Worm (Caenorhabditis elegans) whole organism, L4 larva: ENCODE results near the gene twk-11.

Source experiments
- D1046.2 ChIP-seq: fragments of 200-800 bp; sonication (Bioruptor generic); IDR thresholded peaks from 2 replicates; pipeline ENCODE4 v1.3.6; 2022; ENCODE audit warnings: missing genetic modification characterization, missing compliant biosample characterization
- F37D6.2 ChIP-seq: sonication (generic microtip); optimal IDR thresholded peaks from 2 replicates; lab custom pipeline; 2016; ENCODE audit warnings: mild to moderate bottlenecking, missing genetic modification characterization, missing compliant biosample characterization
- F44E2.7 ChIP-seq: fragments of 200-800 bp; sonication (Bioruptor generic); IDR thresholded peaks from 2 replicates; pipeline ENCODE4 v2.1.2; 2022; ENCODE audit warnings: missing genetic modification characterization, missing compliant biosample characterization
- T20F7.1 ChIP-seq: fragments of 200-800 bp; sonication (Bioruptor generic); optimal IDR thresholded peaks from 2 replicates; lab custom pipeline; 2018; ENCODE audit warnings: mild to moderate bottlenecking, missing genetic modification characterization, missing compliant biosample characterization
- Y105C5A.15 ChIP-seq: fragments of 200-800 bp; sonication (Bioruptor generic); IDR thresholded peaks from 2 replicates; pipeline ENCODE4 v1.3.6; 2022; ENCODE audit warnings: missing genetic modification characterization, missing compliant biosample characterization
- aly-2 ChIP-seq: sonication (generic microtip); optimal IDR thresholded peaks from 2 replicates; lab custom pipeline; 2018; ENCODE audit warnings: missing biosample characterization, missing genetic modification characterization
- arid-1 ChIP-seq: fragments of 200-800 bp; sonication (Bioruptor generic); conservative IDR thresholded peaks from 2 replicates; pipeline ENCODE4 v1.3.6; 2022; ENCODE audit warnings: missing genetic modification reagents, missing genetic modification characterization, missing compliant biosample characterization
- ceh-28 ChIP-seq: fragments of 150-350 bp; optimal IDR thresholded peaks from 2 replicates; lab custom pipeline; 2014; ENCODE audit warnings: missing biosample characterization, missing genetic modification reagents, missing genetic modification characterization
- ceh-32 ChIP-seq: sonication (generic microtip); optimal IDR thresholded peaks from 2 replicates; lab custom pipeline; 2016; ENCODE audit warnings: mild to moderate bottlenecking, missing genetic modification characterization, missing compliant biosample characterization; ENCODE audit not compliant: poor library complexity
- ceh-62 ChIP-seq: sonication (generic microtip); optimal IDR thresholded peaks from 2 replicates; lab custom pipeline; 2017; ENCODE audit warnings: missing biosample characterization, missing genetic modification characterization
- cey-2 ChIP-seq: sonication (generic microtip); optimal IDR thresholded peaks from 3 replicates; lab custom pipeline; 2017; ENCODE audit warnings: missing genetic modification characterization, mild to moderate bottlenecking, missing compliant biosample characterization, antibody characterized with exemption, borderline replicate concordance; ENCODE audit not compliant: insufficient read depth
- ctbp-1 ChIP-seq: fragments of 200-800 bp; sonication (Bioruptor generic); IDR thresholded peaks from 2 replicates; pipeline ENCODE4 v1.3.6; 2022; ENCODE audit warnings: missing genetic modification reagents, missing genetic modification characterization, missing compliant biosample characterization
- daf-12 ChIP-seq: fragments of 150-350 bp; optimal IDR thresholded peaks from 2 replicates; lab custom pipeline; 2014; ENCODE audit warnings: missing biosample characterization, missing genetic modification reagents, missing genetic modification characterization
- daf-16 ChIP-seq, 3 experiments: sonication (generic microtip); optimal IDR thresholded peaks; 2 replicates each; lab custom pipeline; 2016 to 2017; ENCODE audit warnings: missing genetic modification characterization in 3 of 3, missing genetic modification reagents in 3 of 3, mild to moderate bottlenecking in 2 of 3, missing compliant biosample characterization in 2 of 3, missing biosample characterization in 1 of 3, moderate library complexity in 1 of 3
- dmd-6 ChIP-seq: fragments of 200-800 bp; sonication (Bioruptor generic); IDR thresholded peaks from 2 replicates; pipeline ENCODE4 v1.3.6; 2022; ENCODE audit warnings: missing genetic modification reagents, missing genetic modification characterization, missing compliant biosample characterization
- dmd-8 ChIP-seq: fragments of 200-800 bp; sonication (Bioruptor generic); IDR thresholded peaks from 2 replicates; pipeline ENCODE4 v1.3.6; 2022; ENCODE audit warnings: missing genetic modification characterization, missing compliant biosample characterization
- dmd-9 ChIP-seq: fragments of 200-800 bp; sonication (Bioruptor generic); IDR thresholded peaks from 2 replicates; pipeline ENCODE4 v1.3.6; 2022; ENCODE audit warnings: missing genetic modification reagents, missing genetic modification characterization, missing compliant biosample characterization
- dpl-1 ChIP-seq: fragments of 150-350 bp; optimal IDR thresholded peaks from 2 replicates; lab custom pipeline; 2014; ENCODE audit warnings: missing biosample characterization, missing genetic modification reagents, missing genetic modification characterization
- duxl-1 ChIP-seq: sonication (generic microtip); optimal IDR thresholded peaks from 2 replicates; lab custom pipeline; 2016; ENCODE audit warnings: mild to moderate bottlenecking, missing genetic modification characterization, moderate library complexity, missing compliant biosample characterization; ENCODE audit not compliant: poor library complexity
- dve-1 ChIP-seq: sonication (generic microtip); optimal IDR thresholded peaks from 2 replicates; lab custom pipeline; 2017; ENCODE audit warnings: antibody characterized with exemption, mild to moderate bottlenecking, missing genetic modification characterization, missing compliant biosample characterization; ENCODE audit not compliant: insufficient read depth
- egl-27 ChIP-seq: sonication (generic microtip); optimal IDR thresholded peaks from 3 replicates; lab custom pipeline; 2017; ENCODE audit warnings: missing biosample characterization, missing genetic modification reagents, missing genetic modification characterization
- egl-43 ChIP-seq: fragments of 200-800 bp; sonication (Bioruptor generic); IDR thresholded peaks from 2 replicates; pipeline ENCODE4 v1.3.6; 2022; ENCODE audit warnings: missing genetic modification reagents, missing genetic modification characterization, missing compliant biosample characterization
- fkh-10 ChIP-seq: fragments of 150-350 bp; optimal IDR thresholded peaks from 2 replicates; lab custom pipeline; 2014; ENCODE audit warnings: missing biosample characterization, missing genetic modification reagents, missing genetic modification characterization
- jun-1 ChIP-seq: fragments of 150-350 bp; optimal IDR thresholded peaks from 2 replicates; lab custom pipeline; 2014; ENCODE audit warnings: missing biosample characterization, missing genetic modification reagents, missing genetic modification characterization
- lin-39 ChIP-seq: fragments of 150-350 bp; optimal IDR thresholded peaks from 2 replicates; lab custom pipeline; 2014; ENCODE audit warnings: missing biosample characterization, missing genetic modification reagents, missing genetic modification characterization
- mep-1 ChIP-seq: fragments of 150-350 bp; sonication (generic microtip); optimal IDR thresholded peaks from 3 replicates; lab custom pipeline; 2014; ENCODE audit warnings: missing biosample characterization, missing genetic modification characterization
- mes-2 ChIP-seq: sonication (generic microtip); optimal IDR thresholded peaks from 2 replicates; lab custom pipeline; 2016; ENCODE audit warnings: missing genotype, mild to moderate bottlenecking, missing genetic modification characterization, missing compliant biosample characterization; ENCODE audit not compliant: poor library complexity, severe bottlenecking
- mxl-3 ChIP-seq: fragments of 200-800 bp; sonication (Bioruptor generic); optimal IDR thresholded peaks from 2 replicates; lab custom pipeline; 2018; ENCODE audit warnings: mild to moderate bottlenecking, missing genetic modification characterization, missing compliant biosample characterization
- nhr-102 ChIP-seq: sonication (generic microtip); optimal IDR thresholded peaks from 2 replicates; lab custom pipeline; 2016; ENCODE audit warnings: mild to moderate bottlenecking, missing genetic modification characterization, moderate library complexity, missing compliant biosample characterization
- nhr-11 ChIP-seq: fragments of 150-350 bp; optimal IDR thresholded peaks from 2 replicates; lab custom pipeline; 2014; ENCODE audit warnings: missing biosample characterization, missing genetic modification characterization
- nhr-111 ChIP-seq: fragments of 200-800 bp; sonication (Bioruptor generic); optimal IDR thresholded peaks from 2 replicates; lab custom pipeline; 2018; ENCODE audit warnings: mild to moderate bottlenecking, missing genetic modification characterization, missing compliant biosample characterization
- nhr-237 ChIP-seq: sonication (generic microtip); optimal IDR thresholded peaks from 2 replicates; lab custom pipeline; 2017; ENCODE audit warnings: missing biosample characterization, missing genetic modification characterization
- nhr-28 ChIP-seq: fragments of 150-350 bp; optimal IDR thresholded peaks from 2 replicates; lab custom pipeline; 2014; ENCODE audit warnings: missing biosample characterization, missing genetic modification characterization
- nhr-48 ChIP-seq: sonication (generic microtip); optimal IDR thresholded peaks from 2 replicates; lab custom pipeline; 2016; ENCODE audit warnings: mild to moderate bottlenecking, missing genetic modification characterization, missing compliant biosample characterization
- nhr-76 ChIP-seq: fragments of 150-350 bp; optimal IDR thresholded peaks from 2 replicates; lab custom pipeline; 2014; ENCODE audit warnings: missing biosample characterization, missing genetic modification characterization
- pha-4 ChIP-seq, 2 experiments: fragments of 150-350 bp in 1 of 2; fragments of 200-800 bp in 1 of 2; sonication (Bioruptor generic) in 1 of 2; IDR thresholded peaks in 1 of 2; optimal IDR thresholded peaks in 1 of 2; 2 replicates each; pipeline versions ENCODE4 v1.3.6 to Lab custom; 2014 to 2022; ENCODE audit warnings: missing genetic modification characterization in 2 of 2, missing genetic modification reagents in 2 of 2, missing biosample characterization in 1 of 2, missing compliant biosample characterization in 1 of 2
- pqm-1 ChIP-seq: sonication (generic microtip); optimal IDR thresholded peaks from 2 replicates; lab custom pipeline; 2017; ENCODE audit warnings: missing biosample characterization, missing genetic modification characterization
- rbr-2 ChIP-seq: sonication (generic microtip); optimal IDR thresholded peaks from 2 replicates; lab custom pipeline; 2016; ENCODE audit warnings: missing genotype, missing genetic modification characterization, missing compliant biosample characterization
- saeg-2 ChIP-seq: fragments of 200-800 bp; sonication (Bioruptor generic); IDR thresholded peaks from 2 replicates; pipeline ENCODE4 v1.3.6; 2022; ENCODE audit warnings: missing genetic modification reagents, missing genetic modification characterization, missing compliant biosample characterization
- sdz-12 ChIP-seq: fragments of 200-800 bp; sonication (Bioruptor generic); optimal IDR thresholded peaks from 2 replicates; lab custom pipeline; 2018; ENCODE audit warnings: mild to moderate bottlenecking, missing genetic modification characterization, missing compliant biosample characterization
- snpc-1.2 ChIP-seq: fragments of 200-800 bp; sonication (Bioruptor generic); IDR thresholded peaks from 2 replicates; pipeline ENCODE4 v1.3.6; 2022; ENCODE audit warnings: missing genetic modification reagents, missing genetic modification characterization, missing compliant biosample characterization
- tag-97 ChIP-seq: fragments of 200-800 bp; sonication (Bioruptor generic); IDR thresholded peaks from 2 replicates; pipeline ENCODE4 v1.3.6; 2022; ENCODE audit warnings: missing genetic modification characterization, missing compliant biosample characterization
- unc-130 ChIP-seq: sonication (generic microtip); optimal IDR thresholded peaks from 2 replicates; lab custom pipeline; 2016; ENCODE audit warnings: missing genetic modification reagents, missing genetic modification characterization, missing compliant biosample characterization
- unc-39 ChIP-seq: sonication (generic microtip); optimal IDR thresholded peaks from 2 replicates; lab custom pipeline; 2017; ENCODE audit warnings: missing biosample characterization, missing genetic modification characterization
- unc-62 ChIP-seq, 3 experiments: fragments of 150-350 bp in 1 of 3; sonication (generic microtip); optimal IDR thresholded peaks in 2 of 3; peaks in 1 of 3; 1 replicate in 1 of 3; 2 replicates in 2 of 3; lab custom pipeline; 2014 to 2017; ENCODE audit warnings: missing biosample characterization in 3 of 3, missing genetic modification characterization in 3 of 3, missing genetic modification reagents in 3 of 3, missing genotype in 1 of 3
- zag-1 ChIP-seq: fragments of 150-350 bp; optimal IDR thresholded peaks from 2 replicates; lab custom pipeline; 2014; ENCODE audit warnings: missing biosample characterization, missing genetic modification characterization
- zfp-3 ChIP-seq: fragments of 200-800 bp; sonication (Bioruptor generic); conservative IDR thresholded peaks from 2 replicates; pipeline ENCODE4 v1.3.6; 2022; ENCODE audit warnings: missing genetic modification reagents, missing genetic modification characterization, missing compliant biosample characterization
- zip-11 ChIP-seq: fragments of 200-800 bp; sonication (Bioruptor generic); IDR thresholded peaks from 2 replicates; pipeline ENCODE4 v1.3.6; 2022; ENCODE audit warnings: missing genetic modification characterization, missing compliant biosample characterization
- zip-2 ChIP-seq: fragments of 150-350 bp; optimal IDR thresholded peaks from 2 replicates; lab custom pipeline; 2014; ENCODE audit warnings: missing biosample characterization, missing genetic modification characterization
- ztf-7 ChIP-seq: fragments of 150-350 bp; optimal IDR thresholded peaks from 2 replicates; lab custom pipeline; 2014; ENCODE audit warnings: missing biosample characterization, missing genetic modification characterization

twk-11 gene

ce11 chrV:7084612-7085139 lies 48.3 kb upstream of the twk-11 start, which contains the start of gene mys-1 (continued):
- TF ChIP-seq nhr-28 (tag; lab: Kevin White, UChicago): no peak
- peak; percentile 18 for TF ChIP-seq mep-1 (tag; lab: Kevin White, UChicago)
- TF ChIP-seq nhr-102: peak; percentile 34
- TF ChIP-seq aly-2: no peak
- no peak for TF ChIP-seq D1046.2 (GFP tag; lab: Robert Waterston, UW)
- no peak for TF ChIP-seq Y105C5A.15 (GFP tag; lab: Robert Waterston, UW)
- no peak for TF ChIP-seq jun-1 (tag; lab: Kevin White, UChicago)
- TF ChIP-seq ceh-62 (tag; lab: Kevin White, UChicago): no peak
- no peak for TF ChIP-seq nhr-111 (GFP tag; lab: Kevin White, UChicago)
- TF ChIP-seq dmd-8 (GFP tag; lab: Robert Waterston, UW): no peak
- no peak for TF ChIP-seq nhr-48 (tag; lab: Kevin White, UChicago)
- no peak for TF ChIP-seq zag-1
- no peak for TF ChIP-seq unc-39 (tag; lab: Kevin White, UChicago)
- TF ChIP-seq zip-11 (GFP tag; lab: Robert Waterston, UW): no peak
- no peak for TF ChIP-seq egl-43 (GFP tag; lab: Robert Waterston, UW)
- TF ChIP-seq T20F7.1: no peak
- no peak for TF ChIP-seq tag-97 (GFP tag; lab: Robert Waterston, UW)
- TF ChIP-seq ceh-32: no peak
- no peak for TF ChIP-seq cey-2 (tag; lab: Kevin White, UChicago)
- no peak for TF ChIP-seq ctbp-1 (GFP tag; lab: Robert Waterston, UW)
- no peak for TF ChIP-seq zip-2 (tag; lab: Kevin White, UChicago)
- no peak for TF ChIP-seq mxl-3 (GFP tag; lab: Kevin White, UChicago)
- TF ChIP-seq dve-1 (tag; lab: Kevin White, UChicago): peak; percentile 10
- no peak for TF ChIP-seq zfp-3 (GFP tag; lab: Robert Waterston, UW)
- TF ChIP-seq saeg-2 (GFP tag; lab: Robert Waterston, UW): no peak
- TF ChIP-seq ceh-28: no peak
- TF ChIP-seq daf-12 (tag; lab: Kevin White, UChicago): no peak
- peak; percentile 76 for TF ChIP-seq unc-130 (GFP tag; lab: Kevin White, UChicago)
- no peak for TF ChIP-seq arid-1 (GFP tag; lab: Robert Waterston, UW)
- TF ChIP-seq daf-16 (GFP tag; optimal IDR thresholded peaks at IDR 0.05; lab: Kevin White, UChicago): no peak
- peak; percentile 10 for TF ChIP-seq daf-16 (tag; optimal IDR thresholded peaks at IDR 0.05; lab: Kevin White, UChicago)
- TF ChIP-seq pqm-1: no peak
- TF ChIP-seq sdz-12: no peak
- TF ChIP-seq nhr-76 (tag; lab: Kevin White, UChicago): no peak
- TF ChIP-seq ztf-7: no peak
- peak; percentile 30 for TF ChIP-seq rbr-2 (tag; lab: Kevin White, UChicago)
- TF ChIP-seq nhr-11 (tag; lab: Kevin White, UChicago): no peak
- peak; percentile 76 for TF ChIP-seq duxl-1 (tag; lab: Kevin White, UChicago)
- peak; percentile 66; the same call in 1 of the 2 replicates for TF ChIP-seq dmd-9 (GFP tag; lab: Robert Waterston, UW)
- peak; percentile 93 for TF ChIP-seq dpl-1 (GFP tag; lab: Kevin White, UChicago)
- no peak for TF ChIP-seq fkh-10 (GFP tag; lab: Kevin White, UChicago)
- TF ChIP-seq snpc-1.2 (GFP tag; lab: Robert Waterston, UW): no peak
- no peak for TF ChIP-seq dmd-6 (GFP tag; lab: Robert Waterston, UW)
- no peak for TF ChIP-seq F37D6.2 (tag; lab: Kevin White, UChicago)
- TF ChIP-seq egl-27 (tag; lab: Kevin White, UChicago): no peak
- no peak for TF ChIP-seq nhr-237 (tag; lab: Kevin White, UChicago)
- TF ChIP-seq mes-2 (tag; lab: Kevin White, UChicago): peak; percentile 98
- no peak for TF ChIP-seq lin-39 (tag; lab: Kevin White, UChicago)
- TF ChIP-seq unc-62 (GFP tag; optimal IDR thresholded peaks at IDR 0.05 in 1 of 2; lab: Kevin White, UChicago): no peak
- no peak for TF ChIP-seq unc-62 (tag; optimal IDR thresholded peaks at IDR 0.05; lab: Kevin White, UChicago)
- no peak for TF ChIP-seq F44E2.7
- no peak for TF ChIP-seq pha-4 (GFP tag; IDR thresholded peaks at IDR 0.05; lab: Robert Waterston, UW)
- no peak for TF ChIP-seq pha-4 (tag; optimal IDR thresholded peaks at IDR 0.05; lab: Kevin White, UChicago)
